Worm (Caenorhabditis elegans): ENCODE measurements around the gene fat-3.

ce11 chrIV:9846574-9846973 is 43.8 kb downstream of the fat-3 start, which contains the start of gene K07F5.6:
- TF ChIP-seq ztf-11 (tag; optimal IDR thresholded peaks at IDR 0.05) (no peak), fos-1 (tag; optimal IDR thresholded peaks at IDR 0.05) (no peak), egl-27 (tag; optimal IDR thresholded peaks at IDR 0.05) (no peak), unc-62 (GFP tag; optimal IDR thresholded peaks at IDR 0.05) (no peak), elt-2 (tag; optimal IDR thresholded peaks at IDR 0.05) (no peak), fkh-10 (GFP tag; optimal IDR thresholded peaks at IDR 0.05) (no peak), nhr-43 (tag; optimal IDR thresholded peaks at IDR 0.05; ENCODE audit: poor library complexity, severe bottlenecking) (no peak), nhr-237 (tag; optimal IDR thresholded peaks at IDR 0.05) (no peak), elt-1 (tag; optimal IDR thresholded peaks at IDR 0.05) (no peak), nhr-77 (tag; optimal IDR thresholded peaks at IDR 0.05) (no peak), ceh-82 (tag; optimal IDR thresholded peaks at IDR 0.05) (no peak), nhr-67 (tag; optimal IDR thresholded peaks at IDR 0.05) (no peak), elt-3 (tag; optimal IDR thresholded peaks at IDR 0.05) (no peak), skn-1 (tag; optimal IDR thresholded peaks at IDR 0.05) (no peak)
